Worm (Caenorhabditis elegans) whole organism, L1 larva: Measurements from ENCODE around the gene ugt-45.

Experiments used
- C04F5.9 ChIP-seq: sonication (generic microtip); optimal IDR thresholded peaks from 2 replicates; lab custom pipeline; 2016; ENCODE audit warnings: missing genetic modification characterization, missing compliant biosample characterization
- C34B4.2 ChIP-seq: sonication (generic microtip); optimal IDR thresholded peaks from 2 replicates; lab custom pipeline; 2017; ENCODE audit warnings: mild to moderate bottlenecking, missing genetic modification characterization, missing compliant biosample characterization
- F16B12.6 ChIP-seq: fragments of 150-350 bp; optimal IDR thresholded peaks from 2 replicates; lab custom pipeline; 2014; ENCODE audit warnings: missing biosample characterization, missing genetic modification characterization
- Y116A8C.19 ChIP-seq: sonication (generic microtip); optimal IDR thresholded peaks from 2 replicates; lab custom pipeline; 2016; ENCODE audit warnings: missing compliant biosample characterization, missing genetic modification characterization, borderline replicate concordance
- alr-1 ChIP-seq: fragments of 200-800 bp; sonication (Bioruptor generic); optimal IDR thresholded peaks from 2 replicates; lab custom pipeline; 2018; ENCODE audit warnings: borderline replicate concordance, mild to moderate bottlenecking, missing genetic modification characterization, missing compliant biosample characterization
- aly-2 ChIP-seq: fragments of 150-350 bp; optimal IDR thresholded peaks from 2 replicates; lab custom pipeline; 2014; ENCODE audit warnings: missing biosample characterization, missing genetic modification characterization
- ama-1 ChIP-seq: fragments of 150-350 bp; optimal IDR thresholded peaks from 2 replicates; lab custom pipeline; 2014
- ceh-63 ChIP-seq: fragments of 200-800 bp; sonication (Bioruptor generic); optimal IDR thresholded peaks from 2 replicates; lab custom pipeline; 2018; ENCODE audit warnings: mild to moderate bottlenecking, missing genetic modification characterization, missing compliant biosample characterization
- ceh-8 ChIP-seq: fragments of 200-800 bp; sonication (Bioruptor generic); optimal IDR thresholded peaks from 2 replicates; lab custom pipeline; 2018; ENCODE audit warnings: mild to moderate bottlenecking, missing genetic modification characterization, moderate library complexity, missing compliant biosample characterization
- ceh-88 ChIP-seq: fragments of 200-800 bp; sonication (Bioruptor generic); IDR thresholded peaks from 2 replicates; pipeline ENCODE4 v1.3.6; 2022; ENCODE audit warnings: missing genetic modification characterization, missing compliant biosample characterization
- dsc-1 ChIP-seq: sonication (generic microtip); optimal IDR thresholded peaks from 2 replicates; lab custom pipeline; 2016; ENCODE audit warnings: mild to moderate bottlenecking, missing genetic modification characterization, missing compliant biosample characterization
- efl-3 ChIP-seq: fragments of 200-800 bp; sonication (Bioruptor generic); optimal IDR thresholded peaks from 2 replicates; lab custom pipeline; 2018; ENCODE audit warnings: mild to moderate bottlenecking, missing genetic modification characterization, missing compliant biosample characterization
- egl-13 ChIP-seq: sonication (generic microtip); optimal IDR thresholded peaks from 2 replicates; lab custom pipeline; 2016; ENCODE audit warnings: missing genotype, missing genetic modification reagents, missing genetic modification characterization, missing compliant biosample characterization
- egl-27 ChIP-seq, 2 experiments: fragments of 150-350 bp in 1 of 2; sonication (generic microtip); optimal IDR thresholded peaks; 3 replicates each; lab custom pipeline; 2017 to 2018; ENCODE audit warnings: missing biosample characterization in 2 of 2, missing genetic modification characterization in 2 of 2, missing genetic modification reagents in 2 of 2
- elt-2 ChIP-seq: sonication (generic microtip); optimal IDR thresholded peaks from 2 replicates; lab custom pipeline; 2016; ENCODE audit warnings: missing genetic modification characterization, mild to moderate bottlenecking, inconsistent platforms, missing compliant biosample characterization, missing genetic modification reagents
- ets-5 ChIP-seq: fragments of 200-800 bp; sonication (Bioruptor generic); IDR thresholded peaks from 2 replicates; pipeline ENCODE4 v1.3.6; 2022; ENCODE audit warnings: missing genetic modification characterization, missing compliant biosample characterization
- fkh-10 ChIP-seq: sonication (generic microtip); optimal IDR thresholded peaks from 2 replicates; lab custom pipeline; 2017; ENCODE audit warnings: missing biosample characterization, missing genetic modification reagents, missing genetic modification characterization
- fkh-4 ChIP-seq: sonication (generic microtip); optimal IDR thresholded peaks from 2 replicates; lab custom pipeline; 2016; ENCODE audit warnings: missing compliant biosample characterization, missing genetic modification characterization, borderline replicate concordance
- fkh-8 ChIP-seq: sonication (generic microtip); optimal IDR thresholded peaks from 2 replicates; lab custom pipeline; 2016; ENCODE audit warnings: mild to moderate bottlenecking, missing genetic modification characterization, missing compliant biosample characterization
- grh-1 ChIP-seq: fragments of 200-800 bp; sonication (Bioruptor generic); IDR thresholded peaks from 2 replicates; pipeline ENCODE4 v1.3.6; 2022; ENCODE audit warnings: missing genetic modification reagents, missing genetic modification characterization, missing compliant biosample characterization
- hlh-4 ChIP-seq: sonication (generic microtip); optimal IDR thresholded peaks from 2 replicates; lab custom pipeline; 2016; ENCODE audit warnings: mild to moderate bottlenecking, missing genetic modification characterization, missing compliant biosample characterization
- hpl-2 ChIP-seq: fragments of 150-350 bp; optimal IDR thresholded peaks from 2 replicates; lab custom pipeline; 2014; ENCODE audit warnings: missing biosample characterization, missing genetic modification reagents, missing genetic modification characterization
- lin-13 ChIP-seq: fragments of 150-350 bp; optimal IDR thresholded peaks from 2 replicates; lab custom pipeline; 2014; ENCODE audit warnings: missing biosample characterization, missing genetic modification reagents, missing genetic modification characterization
- lin-14 ChIP-seq: fragments of 200-800 bp; sonication (Bioruptor generic); optimal IDR thresholded peaks from 2 replicates; lab custom pipeline; 2018; ENCODE audit warnings: mild to moderate bottlenecking, missing genetic modification characterization, moderate library complexity, missing compliant biosample characterization
- lin-15B ChIP-seq: fragments of 150-350 bp; sonication (generic microtip); optimal IDR thresholded peaks from 3 replicates; lab custom pipeline; 2014; ENCODE audit warnings: missing biosample characterization, missing genetic modification characterization
- lin-35 ChIP-seq, 2 experiments: fragments of 150-350 bp; optimal IDR thresholded peaks; 2 replicates each; lab custom pipeline; 2014; ENCODE audit warnings: missing biosample characterization in 2 of 2, missing genetic modification characterization in 2 of 2, missing genetic modification reagents in 2 of 2
- lir-3 ChIP-seq: sonication (generic microtip); optimal IDR thresholded peaks from 2 replicates; lab custom pipeline; 2016; ENCODE audit warnings: mild to moderate bottlenecking, missing genetic modification characterization, moderate library complexity, missing compliant biosample characterization; ENCODE audit not compliant: poor library complexity
- lsy-2 ChIP-seq, 2 experiments: fragments of 150-350 bp; optimal IDR thresholded peaks; 2 replicates each; lab custom pipeline; 2014; ENCODE audit warnings: missing biosample characterization in 2 of 2, missing genetic modification characterization in 2 of 2
- mdl-1 ChIP-seq, 2 experiments: fragments of 150-350 bp; optimal IDR thresholded peaks; 2 replicates each; lab custom pipeline; 2014 to 2017; ENCODE audit warnings: missing biosample characterization in 2 of 2, missing genetic modification characterization in 2 of 2, inconsistent platforms in 1 of 2
- mef-2 ChIP-seq: fragments of 150-350 bp; optimal IDR thresholded peaks from 2 replicates; lab custom pipeline; 2014; ENCODE audit warnings: missing biosample characterization, missing genetic modification characterization
- nhr-11 ChIP-seq: fragments of 150-350 bp; optimal IDR thresholded peaks from 2 replicates; lab custom pipeline; 2014; ENCODE audit warnings: missing biosample characterization, missing genetic modification characterization
- nhr-12 ChIP-seq: sonication (generic microtip); optimal IDR thresholded peaks from 2 replicates; lab custom pipeline; 2017; ENCODE audit warnings: missing biosample characterization, missing genetic modification characterization
- nhr-19 ChIP-seq: fragments of 200-800 bp; sonication (Bioruptor generic); conservative IDR thresholded peaks from 2 replicates; pipeline ENCODE4 v1.3.6; 2022; ENCODE audit warnings: missing genetic modification characterization, missing compliant biosample characterization
- nhr-20 ChIP-seq: sonication (generic microtip); optimal IDR thresholded peaks from 2 replicates; lab custom pipeline; 2016; ENCODE audit warnings: mild to moderate bottlenecking, missing genetic modification characterization, missing compliant biosample characterization
- nhr-237 ChIP-seq: fragments of 150-350 bp; optimal IDR thresholded peaks from 2 replicates; lab custom pipeline; 2014; ENCODE audit warnings: missing biosample characterization, missing genetic modification characterization
- nhr-28 ChIP-seq: fragments of 150-350 bp; optimal IDR thresholded peaks from 2 replicates; lab custom pipeline; 2014; ENCODE audit warnings: missing biosample characterization, missing genetic modification characterization
- nhr-76 ChIP-seq: sonication (generic microtip); optimal IDR thresholded peaks from 2 replicates; lab custom pipeline; 2017; ENCODE audit warnings: missing biosample characterization, missing genetic modification characterization
- nhr-77 ChIP-seq: fragments of 150-350 bp; optimal IDR thresholded peaks from 2 replicates; lab custom pipeline; 2014; ENCODE audit warnings: missing biosample characterization, missing genetic modification characterization
- nhr-85 ChIP-seq: sonication (generic microtip); peaks from one replicate; lab custom pipeline; 2016; ENCODE audit warnings: missing genetic modification characterization, inconsistent platforms, missing compliant biosample characterization
- pax-3 ChIP-seq: fragments of 200-800 bp; sonication (Bioruptor generic); optimal IDR thresholded peaks from 2 replicates; lab custom pipeline; 2018; ENCODE audit warnings: mild to moderate bottlenecking, missing genetic modification characterization, moderate library complexity, missing compliant biosample characterization
- pqm-1 ChIP-seq: sonication (generic microtip); optimal IDR thresholded peaks from 3 replicates; lab custom pipeline; 2017; ENCODE audit warnings: missing biosample characterization, missing genetic modification characterization
- rnt-1 ChIP-seq: sonication (generic microtip); optimal IDR thresholded peaks from 2 replicates; lab custom pipeline; 2016; ENCODE audit warnings: mild to moderate bottlenecking, missing genetic modification characterization, moderate library complexity, missing compliant biosample characterization
- skn-1 ChIP-seq: fragments of 150-350 bp; optimal IDR thresholded peaks from 2 replicates; lab custom pipeline; 2014; ENCODE audit warnings: missing biosample characterization, missing genetic modification characterization
- sptf-1 ChIP-seq: fragments of 150-350 bp; optimal IDR thresholded peaks from 2 replicates; lab custom pipeline; 2014; ENCODE audit warnings: missing biosample characterization, missing genetic modification characterization
- sup-37 ChIP-seq: fragments of 200-800 bp; sonication (Bioruptor generic); optimal IDR thresholded peaks from 2 replicates; lab custom pipeline; 2018; ENCODE audit warnings: mild to moderate bottlenecking, missing genetic modification characterization, missing compliant biosample characterization
- tbx-2 ChIP-seq: sonication (generic microtip); optimal IDR thresholded peaks from 2 replicates; lab custom pipeline; 2016; ENCODE audit warnings: missing genetic modification characterization, missing compliant biosample characterization
- unc-130 ChIP-seq: fragments of 150-350 bp; optimal IDR thresholded peaks from 2 replicates; lab custom pipeline; 2017; ENCODE audit warnings: missing biosample characterization, missing genetic modification characterization, inconsistent platforms
- unc-62 ChIP-seq: fragments of 150-350 bp; optimal IDR thresholded peaks from 2 replicates; lab custom pipeline; 2014; ENCODE audit warnings: missing biosample characterization, missing genetic modification reagents, missing genetic modification characterization
- unc-86 ChIP-seq: sonication (generic microtip); optimal IDR thresholded peaks from 2 replicates; lab custom pipeline; 2016; ENCODE audit warnings: missing genetic modification characterization, missing compliant biosample characterization
- xbp-1 ChIP-seq: sonication (generic microtip); optimal IDR thresholded peaks from 2 replicates; lab custom pipeline; 2016; ENCODE audit warnings: missing genetic modification characterization, missing compliant biosample characterization
- zag-1 ChIP-seq: fragments of 150-350 bp; optimal IDR thresholded peaks from 2 replicates; lab custom pipeline; 2014; ENCODE audit warnings: missing biosample characterization, missing genetic modification characterization
- zip-4 ChIP-seq: fragments of 200-800 bp; sonication (Bioruptor generic); optimal IDR thresholded peaks from 2 replicates; lab custom pipeline; 2018; ENCODE audit warnings: mild to moderate bottlenecking, missing genetic modification characterization, moderate library complexity, missing compliant biosample characterization
- ztf-11 ChIP-seq, 2 experiments: sonication (generic microtip); optimal IDR thresholded peaks; 2 replicates each; lab custom pipeline; 2016 to 2017; ENCODE audit warnings: missing genetic modification characterization in 2 of 2, missing biosample characterization in 1 of 2, missing compliant biosample characterization in 1 of 2
- ztf-4 ChIP-seq: fragments of 150-350 bp; optimal IDR thresholded peaks from 2 replicates; lab custom pipeline; 2014; ENCODE audit warnings: missing biosample characterization, missing genetic modification characterization

The ugt-45 gene

ce11 chrIV:3725845-3726244, 25.1 kb downstream of the ugt-45 start, which contains the start of gene smgl-2 (continued):
- TF ChIP-seq xbp-1 (tag; lab: Kevin White, UChicago) (peak; percentile 70), egl-13 (tag; lab: Kevin White, UChicago) (peak; percentile 65), unc-130 (peak; percentile 48), skn-1 (tag; lab: Kevin White, UChicago) (peak; percentile 47), dsc-1 (tag; lab: Kevin White, UChicago) (peak; percentile 82), unc-62 (GFP tag; lab: Kevin White, UChicago) (no peak), nhr-85 (tag; lab: Kevin White, UChicago) (peak; percentile 70), nhr-11 (tag; lab: Kevin White, UChicago) (no peak), nhr-28 (no peak), efl-3 (no peak), lin-14 (GFP tag; lab: Kevin White, UChicago) (no peak), sptf-1 (tag; lab: Kevin White, UChicago) (no peak), Y116A8C.19 (tag; lab: Kevin White, UChicago) (no peak), zag-1 (tag; lab: Kevin White, UChicago) (no peak), fkh-10 (GFP tag; lab: Kevin White, UChicago) (peak; percentile 9), nhr-77 (tag; lab: Kevin White, UChicago) (no peak), F16B12.6 (tag; lab: Kevin White, UChicago) (peak; percentile 100), pqm-1 (tag; lab: Kevin White, UChicago) (no peak), elt-2 (tag; lab: Kevin White, UChicago) (peak; percentile 1), nhr-76 (no peak), fkh-8 (tag; lab: Kevin White, UChicago) (peak; percentile 66), nhr-20 (tag; lab: Kevin White, UChicago) (peak; percentile 76), rnt-1 (tag; lab: Kevin White, UChicago) (no peak), unc-86 (peak; percentile 77), egl-27 (tag; optimal IDR thresholded peaks at IDR 0.05; lab: Kevin White, UChicago) (no peak), C34B4.2 (tag; lab: Kevin White, UChicago) (no peak), ztf-11 (tag; optimal IDR thresholded peaks at IDR 0.05; lab: Kevin White, UChicago) (peak in 1 of 2 experiments; percentile 52), ceh-63 (GFP tag; lab: Kevin White, UChicago) (no peak), nhr-19 (GFP tag; lab: Robert Waterston, UW) (peak; percentile 71), aly-2 (peak; percentile 62), tbx-2 (tag; lab: Kevin White, UChicago) (peak; percentile 82), ets-5 (GFP tag; lab: Robert Waterston, UW) (no peak), fkh-4 (tag; lab: Kevin White, UChicago) (no peak), lin-15B (tag; lab: Kevin White, UChicago) (peak; percentile 80), nhr-237 (tag; lab: Kevin White, UChicago) (no peak), C04F5.9 (peak; percentile 22), lir-3 (tag; lab: Kevin White, UChicago) (no peak), alr-1 (no peak), lin-13 (peak; percentile 75), ztf-4 (tag; lab: Kevin White, UChicago) (no peak), lsy-2 (tag; optimal IDR thresholded peaks at IDR 0.05; lab: Kevin White, UChicago) (peak; percentile 86 to 88), ama-1 (lab: Kevin White, UChicago) (no peak), ceh-8 (GFP tag; lab: Kevin White, UChicago) (peak; percentile 53), pax-3 (tag; lab: Kevin White, UChicago) (peak; percentile 50), mdl-1 (tag; optimal IDR thresholded peaks at IDR 0.05; lab: Kevin White, UChicago) (peak in 1 of 2 experiments; percentile 64), mef-2 (tag; lab: Kevin White, UChicago) (peak; percentile 32), ceh-88 (GFP tag; lab: Robert Waterston, UW) (peak; percentile 52; the same call in 1 of the 2 replicates), hpl-2 (GFP tag; lab: Kevin White, UChicago) (peak; percentile 13), hlh-4 (tag; lab: Kevin White, UChicago) (no peak), sup-37 (GFP tag; lab: Kevin White, UChicago) (no peak), nhr-12 (no peak), zip-4 (GFP tag; lab: Kevin White, UChicago) (peak; percentile 69), lin-35 (GFP tag; optimal IDR thresholded peaks at IDR 0.05; lab: Kevin White, UChicago) (peak; percentile 74 to 88), grh-1 (GFP tag; lab: Robert Waterston, UW) (peak; percentile 64)
